Fruit fly (Drosophila melanogaster): ENCODE measurements around the gene Nup58.
A peak's percentile ranks its signal among the peaks of the same experiment; 100 is the strongest.

The Nup58 gene

dm6 chr3R:19620953-19621352 lies 23.9 kb upstream of the Nup58 start (continued):
- 0 out of 3 replicates have a peak, but pooled peaks have one; percentile 16 for TF ChIP-seq CG11456 (GFP tag; IDR thresholded peaks at IDR 0.05)
- TF ChIP-seq tup (GFP tag; optimal IDR thresholded peaks at IDR 0.05) = no peak
- TF ChIP-seq knrl (GFP tag; IDR thresholded peaks at IDR 0.05; ENCODE audit: partially characterized antibody) = no peak
- TF ChIP-seq aop (GFP tag; IDR thresholded peaks at IDR 0.05) = no peak
- TF ChIP-seq lilli (GFP tag; optimal IDR thresholded peaks at IDR 0.05) = no peak
- no peak for TF ChIP-seq CG7271 (tag; optimal IDR thresholded peaks at IDR 0.05)
- no peak for TF ChIP-seq chm (GFP tag; IDR thresholded peaks at IDR 0.05)
- no peak for TF ChIP-seq dimm (GFP tag; IDR thresholded peaks at IDR 0.05)
- TF ChIP-seq Eip74EF (GFP tag; optimal IDR thresholded peaks at IDR 0.05) = peak in 1 of 2 experiments; percentile 40
- TF ChIP-seq slp2 (GFP tag; optimal IDR thresholded peaks at IDR 0.05) = no peak
- no peak for TF ChIP-seq CG9817 (tag; optimal IDR thresholded peaks at IDR 0.05)
- no peak for TF ChIP-seq nerfin-2 (GFP tag; IDR thresholded peaks at IDR 0.05; ENCODE audit: partially characterized antibody)
- TF ChIP-seq CG1602 (GFP tag; optimal IDR thresholded peaks at IDR 0.05) = no peak
- no peak for TF ChIP-seq CG11093 (GFP tag; IDR thresholded peaks at IDR 0.05)
- TF ChIP-seq Chrac-16 (GFP tag; optimal IDR thresholded peaks at IDR 0.05) = no peak
- TF ChIP-seq mirr (GFP tag; optimal IDR thresholded peaks at IDR 0.05) = peak; percentile 54
- no peak for TF ChIP-seq Sry-δ (GFP tag; optimal IDR thresholded peaks at IDR 0.05)
- TF ChIP-seq Doc2 (GFP tag; IDR thresholded peaks at IDR 0.05) = no peak
- no peak for TF ChIP-seq Hr51 (GFP tag; optimal IDR thresholded peaks at IDR 0.05)
- TF ChIP-seq CG8359 (GFP tag; optimal IDR thresholded peaks at IDR 0.05; ENCODE audit: borderline replicate concordance) = no peak
- no peak for TF ChIP-seq ssp (GFP tag; IDR thresholded peaks at IDR 0.05)
- no peak for TF ChIP-seq Hr39 (optimal IDR thresholded peaks at IDR 0.05)
- TF ChIP-seq Sin3A (optimal IDR thresholded peaks at IDR 0.05) = no peak
- TF ChIP-seq Deaf1 (tag; optimal IDR thresholded peaks at IDR 0.05) = peak; percentile 62
- TF ChIP-seq CG13624 (GFP tag; optimal IDR thresholded peaks at IDR 0.05) = peak; percentile 21
- no peak for TF ChIP-seq croc (GFP tag; conservative IDR thresholded peaks at IDR 0.05)
- TF ChIP-seq CG8944 (GFP tag; optimal IDR thresholded peaks at IDR 0.05) = no peak
- no peak for TF ChIP-seq lola (GFP tag; optimal IDR thresholded peaks at IDR 0.05)
- TF ChIP-seq yki (optimal IDR thresholded peaks at IDR 0.05) = no peak
- TF ChIP-seq CG2129 (GFP tag; IDR thresholded peaks at IDR 0.05; ENCODE audit: partially characterized antibody) = no peak
- TF ChIP-seq p53 (GFP tag; optimal IDR thresholded peaks at IDR 0.05) = no peak
- TF ChIP-seq ci (GFP tag; IDR thresholded peaks at IDR 0.05) = no peak
- TF ChIP-seq CG14014 (GFP tag; IDR thresholded peaks at IDR 0.05) = no peak
- no peak for TF ChIP-seq CG32767 (GFP tag; IDR thresholded peaks at IDR 0.05)
- TF ChIP-seq HmgD (GFP tag; optimal IDR thresholded peaks at IDR 0.05) = no peak
- no peak for TF ChIP-seq Dek (tag; optimal IDR thresholded peaks at IDR 0.05)
- no peak for TF ChIP-seq ato (GFP tag; IDR thresholded peaks at IDR 0.05; ENCODE audit: partially characterized antibody)
- no peak for TF ChIP-seq Ets97D (GFP tag; optimal IDR thresholded peaks at IDR 0.05)
- no peak for TF ChIP-seq Ssrp (tag; optimal IDR thresholded peaks at IDR 0.05)
- TF ChIP-seq CG17912 (GFP tag; optimal IDR thresholded peaks at IDR 0.05) = no peak
- TF ChIP-seq CG31224 (GFP tag; IDR thresholded peaks at IDR 0.05) = no peak
- no peak for TF ChIP-seq HLHmδ (GFP tag; optimal IDR thresholded peaks at IDR 0.05)
- no peak for TF ChIP-seq CG15601 (tag; optimal IDR thresholded peaks at IDR 0.05)
- no peak for TF ChIP-seq CG14667 (GFP tag; IDR thresholded peaks at IDR 0.05)
- no peak for TF ChIP-seq Dad (GFP tag; optimal IDR thresholded peaks at IDR 0.05)
- no peak for TF ChIP-seq CG33213 (GFP tag; optimal IDR thresholded peaks at IDR 0.05)
- no peak for TF ChIP-seq sna (GFP tag; IDR thresholded peaks at IDR 0.05; ENCODE audit: partially characterized antibody)
- TF ChIP-seq Dfd (GFP tag; optimal IDR thresholded peaks at IDR 0.05) = no peak
- no peak for TF ChIP-seq HLH4C (GFP tag; IDR thresholded peaks at IDR 0.05; ENCODE audit: partially characterized antibody)
- no peak for TF ChIP-seq CG10979 (tag; optimal IDR thresholded peaks at IDR 0.05)
- no peak for TF ChIP-seq CG18262 (tag; optimal IDR thresholded peaks at IDR 0.05)
- TF ChIP-seq abd-A (tag; optimal IDR thresholded peaks at IDR 0.05) = peak; percentile 78
